Fruit fly (Drosophila melanogaster): ENCODE data around the gene CG15219.

- TF ChIP-seq CTCF (optimal IDR thresholded peaks at IDR 0.05) (no peak), CG8478 (optimal IDR thresholded peaks at IDR 0.05) (no peak)
Measured at dm6 chr2L:22153246-22153645, 47.9 kb upstream of the CG15219 start.

Measured in S2 (cell line).